Worm (Caenorhabditis elegans) whole organism, mixed stage, embryonic: ENCODE results near the gene C05C10.2.

ENCODE experiments used
- M03D4.4 ChIP-seq: sonication (generic microtip); optimal IDR thresholded peaks from 2 replicates; lab custom pipeline; 2017; ENCODE audit warnings: mild to moderate bottlenecking, missing genetic modification characterization, missing compliant biosample characterization
- bed-3 ChIP-seq: fragments of 200-800 bp; sonication (Bioruptor generic); optimal IDR thresholded peaks from 3 replicates; lab custom pipeline; 2018; ENCODE audit warnings: mild to moderate bottlenecking, missing genetic modification characterization, moderate library complexity, missing compliant biosample characterization
- blmp-1 ChIP-seq: fragments of 150-350 bp; optimal IDR thresholded peaks from 2 replicates; lab custom pipeline; 2014; ENCODE audit warnings: missing biosample characterization, missing genetic modification characterization
- ceh-83 ChIP-seq: fragments of 200-800 bp; sonication (Bioruptor generic); optimal IDR thresholded peaks from 2 replicates; lab custom pipeline; 2018; ENCODE audit warnings: mild to moderate bottlenecking, missing genetic modification characterization, missing compliant biosample characterization
- ces-1 ChIP-seq: fragments of 150-350 bp; optimal IDR thresholded peaks from 2 replicates; lab custom pipeline; 2014; ENCODE audit warnings: missing biosample characterization, missing genetic modification reagents, missing genetic modification characterization
- cnd-1 ChIP-seq: fragments of 200-800 bp; sonication (Bioruptor generic); optimal IDR thresholded peaks from 2 replicates; lab custom pipeline; 2018; ENCODE audit warnings: mild to moderate bottlenecking, missing genetic modification characterization, missing compliant biosample characterization
- elt-1 ChIP-seq: sonication (generic microtip); optimal IDR thresholded peaks from 2 replicates; lab custom pipeline; 2017; ENCODE audit warnings: missing genetic modification characterization, mild to moderate bottlenecking, missing compliant biosample characterization, antibody characterized with exemption, moderate library complexity, borderline replicate concordance; ENCODE audit not compliant: insufficient read depth
- elt-3 ChIP-seq: fragments of 150-350 bp; optimal IDR thresholded peaks from 2 replicates; lab custom pipeline; 2014; ENCODE audit warnings: missing biosample characterization, missing genetic modification characterization
- flh-1 ChIP-seq: fragments of 200-800 bp; sonication (Bioruptor generic); optimal IDR thresholded peaks from 2 replicates; lab custom pipeline; 2018; ENCODE audit warnings: mild to moderate bottlenecking, missing genetic modification characterization, moderate library complexity, missing compliant biosample characterization
- ham-2 ChIP-seq: fragments of 200-800 bp; sonication (Bioruptor generic); optimal IDR thresholded peaks from 2 replicates; lab custom pipeline; 2018; ENCODE audit warnings: mild to moderate bottlenecking, missing genetic modification characterization, missing compliant biosample characterization
- hlh-1 ChIP-seq: fragments of 150-350 bp; optimal IDR thresholded peaks from 2 replicates; lab custom pipeline; 2014; ENCODE audit warnings: missing biosample characterization, missing genetic modification reagents, missing genetic modification characterization
- lin-13 ChIP-seq: fragments of 150-350 bp; optimal IDR thresholded peaks from 2 replicates; lab custom pipeline; 2014; ENCODE audit warnings: missing biosample characterization, missing genetic modification characterization
- lin-32 ChIP-seq: fragments of 200-800 bp; sonication (Bioruptor generic); optimal IDR thresholded peaks from 2 replicates; lab custom pipeline; 2018; ENCODE audit warnings: mild to moderate bottlenecking, missing genetic modification characterization, missing compliant biosample characterization
- lsy-2 ChIP-seq: fragments of 150-350 bp; optimal IDR thresholded peaks from 2 replicates; lab custom pipeline; 2014; ENCODE audit warnings: missing biosample characterization, missing genetic modification characterization
- mab-5 ChIP-seq: fragments of 150-350 bp; optimal IDR thresholded peaks from 2 replicates; lab custom pipeline; 2014; ENCODE audit warnings: missing biosample characterization, missing genetic modification characterization
- mep-1 ChIP-seq: fragments of 150-350 bp; optimal IDR thresholded peaks from 2 replicates; lab custom pipeline; 2017; ENCODE audit warnings: missing biosample characterization, missing genetic modification reagents, missing genetic modification characterization, inconsistent platforms
- mls-2 ChIP-seq: sonication (generic microtip); optimal IDR thresholded peaks from 2 replicates; lab custom pipeline; 2016; ENCODE audit warnings: mild to moderate bottlenecking, missing genetic modification characterization, moderate library complexity, missing compliant biosample characterization
- nhr-2 ChIP-seq: fragments of 150-350 bp; optimal IDR thresholded peaks from 2 replicates; lab custom pipeline; 2014; ENCODE audit warnings: missing biosample characterization, missing genetic modification characterization
- nhr-237 ChIP-seq: fragments of 150-350 bp; optimal IDR thresholded peaks from 2 replicates; lab custom pipeline; 2014; ENCODE audit warnings: missing biosample characterization, missing genetic modification characterization
- nhr-28 ChIP-seq: fragments of 150-350 bp; optimal IDR thresholded peaks from 2 replicates; lab custom pipeline; 2014; ENCODE audit warnings: missing biosample characterization, missing genetic modification characterization
- nhr-76 ChIP-seq: sonication (generic microtip); optimal IDR thresholded peaks from 2 replicates; lab custom pipeline; 2017; ENCODE audit warnings: missing biosample characterization, missing genetic modification characterization
- pha-4 ChIP-seq: fragments of 150-350 bp; optimal IDR thresholded peaks from 2 replicates; lab custom pipeline; 2018; ENCODE audit warnings: missing biosample characterization, missing genetic modification reagents, missing genetic modification characterization
- tbx-8 ChIP-seq: fragments of 200-800 bp; sonication (Bioruptor generic); optimal IDR thresholded peaks from 2 replicates; lab custom pipeline; 2018; ENCODE audit warnings: mild to moderate bottlenecking, missing genetic modification characterization, moderate library complexity, missing compliant biosample characterization
- unc-120 ChIP-seq: sonication (generic microtip); optimal IDR thresholded peaks from 2 replicates; lab custom pipeline; 2017; ENCODE audit warnings: missing genetic modification characterization, missing compliant biosample characterization; ENCODE audit not compliant: poor library complexity, severe bottlenecking
- unc-39 ChIP-seq: fragments of 150-350 bp; optimal IDR thresholded peaks from 2 replicates; lab custom pipeline; 2014; ENCODE audit warnings: missing biosample characterization, missing genetic modification characterization
- ztf-11 ChIP-seq: fragments of 150-350 bp; optimal IDR thresholded peaks from 2 replicates; lab custom pipeline; 2014; ENCODE audit warnings: missing biosample characterization, missing genetic modification characterization

C05C10.2 gene

DNA sequence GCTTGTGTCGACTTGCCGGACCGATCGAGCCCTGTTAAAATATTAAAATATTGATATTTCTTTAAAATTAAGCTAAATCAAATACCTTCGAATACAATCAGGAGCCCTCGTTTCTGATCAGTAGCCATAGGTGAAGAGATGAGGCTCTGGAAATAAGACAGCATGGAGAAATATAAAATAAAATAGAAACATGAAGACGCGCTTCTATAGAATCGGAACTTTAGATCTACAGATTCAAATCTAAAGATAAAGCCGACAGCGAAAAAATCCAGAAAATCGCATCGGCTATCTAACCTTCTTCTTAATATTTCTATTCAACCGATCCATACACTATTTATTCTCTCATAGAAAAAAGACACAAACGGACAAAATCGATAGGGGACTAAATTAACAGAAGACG, 44.9 kb downstream of the C05C10.2 start, which contains the start of gene dtmk-1:
TSS of gene dtmk-1 (minus strand) at position 146 of the 400 bp plus-strand sequence.
- TF ChIP-seq tbx-8 (GFP tag; lab: Kevin White, UChicago) (no peak), ces-1 (GFP tag; lab: Kevin White, UChicago) (no peak), elt-1 (peak; percentile 86), cnd-1 (tag; lab: Kevin White, UChicago) (no peak)

DNA sequence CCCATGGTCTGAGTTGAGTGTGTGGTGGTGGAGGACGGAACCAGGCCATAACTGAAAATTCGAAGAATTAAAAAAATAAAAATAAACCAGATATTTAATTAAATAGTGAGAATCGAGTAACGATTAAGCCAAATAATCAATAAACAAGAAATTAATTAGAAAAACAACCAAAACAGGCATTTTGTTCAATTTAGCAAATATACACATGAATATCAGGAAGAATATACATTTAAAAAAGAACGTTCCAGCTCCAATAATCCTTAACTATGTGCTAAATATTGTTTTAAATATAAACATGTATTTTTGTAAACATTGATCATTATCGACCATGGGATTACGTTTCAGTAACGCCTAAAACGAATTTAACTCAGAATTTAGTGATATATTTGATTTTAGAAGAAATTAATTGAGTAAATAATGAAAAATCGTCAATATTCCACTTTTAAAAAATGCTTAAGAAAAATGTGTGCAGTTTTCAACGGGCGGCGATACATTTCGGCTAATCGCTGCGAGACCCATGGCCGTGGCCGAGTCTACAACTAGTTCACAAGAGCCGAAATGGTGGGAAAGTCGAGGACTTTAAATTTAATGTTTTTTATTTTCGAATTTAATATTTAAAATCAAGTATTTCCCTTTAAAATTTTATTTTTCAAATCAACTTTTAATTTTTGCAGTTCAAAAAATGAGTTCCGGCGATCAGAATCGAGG, 46.1 kb downstream of the C05C10.2 start, which contains the start of the genes R53.4 and psf-1:
TSS of gene R53.4 (minus strand) at position 51 of the 708 bp plus-strand sequence.
TSS of gene psf-1 (plus strand) at position 675 of the 708 bp plus-strand sequence.
- TF ChIP-seq nhr-237 (tag; lab: Kevin White, UChicago) (peak; percentile 51), hlh-1 (tag; lab: Kevin White, UChicago) (peak; percentile 4), ces-1 (GFP tag; lab: Kevin White, UChicago) (peak; percentile 0), lsy-2 (peak; percentile 71), mab-5 (tag; lab: Kevin White, UChicago) (no peak), flh-1 (GFP tag; lab: Kevin White, UChicago) (no peak), lin-13 (tag; lab: Kevin White, UChicago) (no peak), mep-1 (tag; lab: Kevin White, UChicago) (peak; percentile 81), ham-2 (peak; percentile 58), blmp-1 (no peak)

DNA sequence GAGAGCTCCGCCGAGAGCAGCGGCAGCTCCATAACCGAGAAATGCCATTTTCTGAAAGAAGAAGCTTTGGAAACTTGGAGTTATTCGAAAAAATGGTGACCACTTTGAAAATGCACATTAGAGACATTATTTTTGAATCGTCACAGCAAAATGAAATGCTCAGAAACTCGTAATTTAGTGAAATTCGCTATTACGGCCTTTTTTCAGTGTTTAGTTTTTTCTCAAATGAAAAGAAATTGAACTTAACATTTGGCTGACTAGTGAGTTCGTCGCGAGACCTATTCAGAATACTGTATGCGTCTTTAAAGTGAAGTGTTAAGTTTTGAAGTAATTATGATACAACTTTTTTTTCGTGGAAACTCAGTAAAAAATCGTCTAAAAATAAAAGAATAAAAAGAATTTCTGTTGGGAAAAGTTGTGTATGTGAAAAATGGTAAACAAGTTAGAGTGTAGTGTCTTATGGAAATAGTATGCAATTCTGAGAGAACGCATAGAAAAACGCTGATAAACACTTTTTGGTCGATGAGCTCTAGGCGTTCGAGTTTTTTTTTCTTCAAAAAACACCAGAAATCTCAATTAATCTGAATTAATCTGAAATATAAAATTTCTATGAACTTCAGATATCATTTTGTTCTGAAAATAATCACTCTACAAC, 48.5 kb downstream of the C05C10.2 start, which contains the start of gene R53.5:
TSS of gene R53.5 (minus strand) at position 51 of the 655 bp plus-strand sequence.
- TF ChIP-seq lin-32 (GFP tag; lab: Kevin White, UChicago) = no peak
- no peak for TF ChIP-seq mls-2 (tag; lab: Kevin White, UChicago)
- no peak for TF ChIP-seq unc-39

DNA sequence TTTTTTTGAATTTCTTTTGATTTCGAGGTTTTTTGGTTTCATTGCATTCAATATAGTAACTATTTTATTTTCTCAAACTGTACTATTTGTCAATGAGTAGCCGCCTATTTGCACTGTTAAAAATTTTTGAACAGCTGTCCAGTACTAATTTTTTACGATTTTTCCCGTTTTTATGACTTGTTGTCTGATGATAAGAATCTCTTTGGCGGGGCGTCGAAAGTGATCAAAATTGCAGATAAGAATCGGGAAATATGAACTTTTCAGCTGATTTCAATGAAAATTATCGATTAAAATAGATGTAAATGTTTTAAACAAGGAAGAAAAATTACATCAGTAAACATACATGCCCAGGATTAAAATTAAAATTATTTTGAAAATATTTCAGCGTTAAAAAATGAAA, 52.2 kb downstream of the C05C10.2 start:
- TF ChIP-seq ceh-83 (no peak), pha-4 (tag; lab: Kevin White, UChicago) (no peak), tbx-8 (GFP tag; lab: Kevin White, UChicago) (no peak), elt-3 (tag; lab: Kevin White, UChicago) (no peak), elt-1 (peak; percentile 52), bed-3 (GFP tag; lab: Kevin White, UChicago) (no peak), lin-32 (GFP tag; lab: Kevin White, UChicago) (no peak), nhr-28 (tag; lab: Kevin White, UChicago) (no peak), nhr-2 (no peak)

DNA sequence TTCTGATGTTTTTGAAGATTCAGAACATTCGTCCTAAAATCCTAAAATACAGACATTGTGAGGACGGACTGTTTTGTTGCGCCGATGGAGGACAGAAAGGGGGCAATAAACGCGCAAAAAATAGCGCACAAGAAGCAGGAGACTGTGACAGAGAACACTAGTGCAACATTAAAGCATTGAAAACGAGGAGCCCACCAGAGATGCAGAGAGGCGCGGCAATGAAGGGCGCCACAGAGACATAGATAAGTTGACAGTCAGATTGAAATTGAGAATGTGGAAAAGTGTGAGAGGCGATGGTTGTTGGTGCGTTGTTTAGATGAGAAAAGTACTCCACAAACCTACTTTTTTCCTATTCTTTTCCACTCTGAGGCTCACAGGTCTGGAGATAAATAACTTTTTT, 52.9 kb downstream of the C05C10.2 start, which contains the start of gene aakg-5:
TSS of gene aakg-5 (minus strand) at position 159 of the 400 bp plus-strand sequence.
- TF ChIP-seq unc-120 (tag; lab: Kevin White, UChicago) (peak; percentile 4), lsy-2 (no peak), pha-4 (tag; lab: Kevin White, UChicago) (peak; percentile 43)

DNA sequence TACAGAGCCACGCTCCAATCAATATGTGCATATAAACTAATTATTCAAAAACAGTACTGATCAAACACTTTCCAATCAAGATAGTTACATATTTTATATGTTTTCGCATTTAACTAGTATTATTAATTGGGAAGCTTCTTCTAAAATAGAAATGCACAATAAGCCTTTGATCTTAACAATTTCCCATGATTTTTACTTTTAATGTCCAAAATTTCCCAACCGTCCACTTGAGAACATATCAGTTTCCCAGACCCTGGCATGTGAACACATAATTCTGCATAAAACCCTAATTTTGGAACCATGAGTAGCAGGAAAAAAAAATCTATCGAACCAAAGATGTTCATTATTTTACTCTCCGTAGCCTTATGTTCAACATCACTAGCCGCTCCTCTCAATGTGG, 54.4 kb downstream of the C05C10.2 start, which contains the start of gene R53.8:
TSS of gene R53.8 (plus strand) at position 301 of the 400 bp plus-strand sequence.
- TF ChIP-seq mep-1 (tag; lab: Kevin White, UChicago) (no peak), hlh-1 (tag; lab: Kevin White, UChicago) (no peak), lin-13 (tag; lab: Kevin White, UChicago) (no peak), nhr-76 (tag; lab: Kevin White, UChicago) (no peak), elt-3 (tag; lab: Kevin White, UChicago) (no peak), ztf-11 (tag; lab: Kevin White, UChicago) (no peak), M03D4.4 (tag; lab: Kevin White, UChicago) (no peak), cnd-1 (tag; lab: Kevin White, UChicago) (no peak)
